Worm (Caenorhabditis elegans) whole organism, young adult: ENCODE results near the gene str-207.

ENCODE experiments used
- C17E4.6 ChIP-seq: fragments of 200-800 bp; sonication (Bioruptor generic); IDR thresholded peaks from 2 replicates; pipeline ENCODE4 v1.3.6; 2022; ENCODE audit warnings: missing genetic modification reagents, missing genetic modification characterization, missing compliant biosample characterization
- D2030.7 ChIP-seq: fragments of 200-800 bp; sonication (Bioruptor generic); IDR thresholded peaks from 2 replicates; pipeline ENCODE4 v1.3.6; 2022; ENCODE audit warnings: missing genetic modification reagents, missing genetic modification characterization, missing compliant biosample characterization
- F52B5.7 ChIP-seq: sonication (generic microtip); optimal IDR thresholded peaks from 2 replicates; lab custom pipeline; 2016; ENCODE audit warnings: mild to moderate bottlenecking, missing genetic modification characterization, missing compliant biosample characterization
- ZK185.1 ChIP-seq: sonication (generic microtip); optimal IDR thresholded peaks from 2 replicates; lab custom pipeline; 2016; ENCODE audit warnings: mild to moderate bottlenecking, missing genetic modification characterization, missing compliant biosample characterization; ENCODE audit not compliant: poor library complexity, severe bottlenecking
- atf-7 ChIP-seq: sonication (generic microtip); optimal IDR thresholded peaks from 2 replicates; lab custom pipeline; 2017; ENCODE audit warnings: mild to moderate bottlenecking, missing genetic modification characterization, missing compliant biosample characterization
- ccch-3 ChIP-seq: fragments of 200-800 bp; sonication (Bioruptor generic); optimal IDR thresholded peaks from 2 replicates; lab custom pipeline; 2018; ENCODE audit warnings: mild to moderate bottlenecking, missing genetic modification characterization, missing compliant biosample characterization
- cebp-1 ChIP-seq, 2 experiments: fragments of 200-800 bp in 1 of 2; sonication (Bioruptor generic) in 1 of 2; sonication (generic microtip) in 1 of 2; IDR thresholded peaks in 1 of 2; optimal IDR thresholded peaks in 1 of 2; 2 replicates each; pipeline versions ENCODE4 v1.3.6 to Lab custom; 2017 to 2022; ENCODE audit warnings: missing compliant biosample characterization in 2 of 2, missing genetic modification characterization in 2 of 2, mild to moderate bottlenecking in 1 of 2, missing genetic modification reagents in 1 of 2, moderate library complexity in 1 of 2
- ceh-79 ChIP-seq: sonication (generic microtip); optimal IDR thresholded peaks from 2 replicates; lab custom pipeline; 2017; ENCODE audit warnings: mild to moderate bottlenecking, missing genetic modification characterization, missing compliant biosample characterization
- ceh-91 ChIP-seq: fragments of 200-800 bp; sonication (Bioruptor generic); IDR thresholded peaks from 2 replicates; pipeline ENCODE4 v1.3.6; 2022; ENCODE audit warnings: missing genetic modification reagents, missing genetic modification characterization, missing compliant biosample characterization
- chd-7 ChIP-seq: sonication (generic microtip); optimal IDR thresholded peaks from 2 replicates; lab custom pipeline; 2016; ENCODE audit warnings: mild to moderate bottlenecking, missing genetic modification characterization, moderate library complexity, missing compliant biosample characterization
- dox-1 ChIP-seq: fragments of 200-800 bp; sonication (Bioruptor generic); IDR thresholded peaks from 2 replicates; pipeline ENCODE4 v1.3.6; 2022; ENCODE audit warnings: missing genetic modification reagents, missing genetic modification characterization, missing compliant biosample characterization
- dpl-1 ChIP-seq: fragments of 150-350 bp; optimal IDR thresholded peaks from 2 replicates; lab custom pipeline; 2014; ENCODE audit warnings: missing biosample characterization, missing genetic modification reagents, missing genetic modification characterization
- him-1 ChIP-seq: sonication (generic microtip); optimal IDR thresholded peaks from 2 replicates; lab custom pipeline; 2016; ENCODE audit warnings: missing genotype, missing genetic modification reagents, missing genetic modification characterization, missing compliant biosample characterization
- hlh-12 ChIP-seq: sonication (generic microtip); optimal IDR thresholded peaks from 2 replicates; lab custom pipeline; 2016; ENCODE audit warnings: missing genetic modification characterization, missing compliant biosample characterization
- hmg-20 ChIP-seq: fragments of 200-800 bp; sonication (Bioruptor generic); IDR thresholded peaks from 2 replicates; pipeline ENCODE4 v1.3.6; 2022; ENCODE audit warnings: missing genetic modification reagents, missing genetic modification characterization, missing compliant biosample characterization
- hrde-1 ChIP-seq: sonication (generic microtip); optimal IDR thresholded peaks from 2 replicates; lab custom pipeline; 2016; ENCODE audit warnings: missing genetic modification characterization, mild to moderate bottlenecking, missing compliant biosample characterization, moderate library complexity, missing genotype, missing genetic modification reagents, borderline replicate concordance
- hsf-1 ChIP-seq: fragments of 200-800 bp; sonication (Bioruptor generic); IDR thresholded peaks from 2 replicates; pipeline ENCODE4 v1.3.6; 2022; ENCODE audit warnings: missing genetic modification reagents, missing genetic modification characterization, missing compliant biosample characterization
- lag-1 ChIP-seq: fragments of 200-800 bp; sonication (Bioruptor generic); IDR thresholded peaks from 2 replicates; pipeline ENCODE4 v1.3.6; 2022; ENCODE audit warnings: missing genetic modification reagents, missing genetic modification characterization, missing compliant biosample characterization
- lin-54 ChIP-seq: fragments of 200-800 bp; sonication (Bioruptor generic); optimal IDR thresholded peaks from 2 replicates; lab custom pipeline; 2018; ENCODE audit warnings: mild to moderate bottlenecking, missing genetic modification characterization, missing compliant biosample characterization
- madf-6 ChIP-seq: fragments of 200-800 bp; sonication (Bioruptor generic); IDR thresholded peaks from 2 replicates; pipeline ENCODE4 v1.3.6; 2022; ENCODE audit warnings: missing genetic modification reagents, missing genetic modification characterization, missing compliant biosample characterization
- madf-8 ChIP-seq: fragments of 200-800 bp; sonication (Bioruptor generic); conservative IDR thresholded peaks from 2 replicates; pipeline ENCODE4 v1.3.6; 2022; ENCODE audit warnings: missing genetic modification reagents, missing genetic modification characterization, missing compliant biosample characterization
- mcd-1 ChIP-seq: fragments of 200-800 bp; sonication (Bioruptor generic); IDR thresholded peaks from 2 replicates; pipeline ENCODE4 v1.3.6; 2022; ENCODE audit warnings: missing genetic modification reagents, missing genetic modification characterization, missing compliant biosample characterization
- mxl-1 ChIP-seq: sonication (generic microtip); optimal IDR thresholded peaks from 2 replicates; lab custom pipeline; 2016; ENCODE audit warnings: missing genetic modification characterization, missing compliant biosample characterization
- nfya-1 ChIP-seq: sonication (generic microtip); optimal IDR thresholded peaks from 2 replicates; lab custom pipeline; 2017; ENCODE audit warnings: antibody characterized with exemption, missing compliant biosample characterization, missing genetic modification characterization, borderline replicate concordance; ENCODE audit not compliant: insufficient read depth
- nfya-2 ChIP-seq: fragments of 200-800 bp; sonication (Bioruptor generic); IDR thresholded peaks from 2 replicates; pipeline ENCODE4 v1.3.6; 2022; ENCODE audit warnings: missing genetic modification reagents, missing genetic modification characterization, missing compliant biosample characterization
- nfyb-1 ChIP-seq: fragments of 200-800 bp; sonication (Bioruptor generic); IDR thresholded peaks from 2 replicates; pipeline ENCODE4 v1.3.6; 2022; ENCODE audit warnings: missing genetic modification reagents, missing genetic modification characterization, missing compliant biosample characterization
- nhr-120 ChIP-seq: fragments of 200-800 bp; sonication (Bioruptor generic); IDR thresholded peaks from 2 replicates; pipeline ENCODE4 v1.3.6; 2022; ENCODE audit warnings: missing genetic modification characterization, missing compliant biosample characterization
- nhr-80 ChIP-seq: sonication (generic microtip); optimal IDR thresholded peaks from 2 replicates; lab custom pipeline; 2016; ENCODE audit warnings: missing genetic modification characterization, missing compliant biosample characterization
- rpc-1 ChIP-seq, 2 experiments: fragments of 150-350 bp in 1 of 2; sonication (generic microtip) in 1 of 2; optimal IDR thresholded peaks; 2 replicates each; lab custom pipeline; 2014 to 2018; ENCODE audit warnings: missing biosample characterization in 1 of 2, missing genetic modification characterization in 1 of 2, missing genetic modification reagents in 1 of 2, missing genotype in 1 of 2
- snpc-1.1 ChIP-seq: sonication (generic microtip); optimal IDR thresholded peaks from 2 replicates; lab custom pipeline; 2017; ENCODE audit warnings: missing genetic modification characterization, mild to moderate bottlenecking, missing compliant biosample characterization, antibody characterized with exemption, moderate library complexity, missing genotype, missing genetic modification reagents; ENCODE audit not compliant: insufficient read depth
- snpc-3.4 ChIP-seq: sonication (generic microtip); optimal IDR thresholded peaks from 2 replicates; lab custom pipeline; 2017; ENCODE audit warnings: missing genetic modification characterization, mild to moderate bottlenecking, missing compliant biosample characterization, antibody characterized with exemption, moderate library complexity, missing genotype, missing genetic modification reagents
- snpc-4 ChIP-seq, 5 experiments: fragments of 150-350 bp in 1 of 5; sonication (generic microtip) in 4 of 5; optimal IDR thresholded peaks; 2 replicates each; lab custom pipeline; 2014 to 2018; ENCODE audit warnings: missing genetic modification characterization in 5 of 5, missing biosample characterization in 3 of 5, antibody characterized with exemption in 2 of 5, mild to moderate bottlenecking in 2 of 5, missing compliant biosample characterization in 2 of 5, missing genotype in 2 of 5, moderate library complexity in 2 of 5, missing genetic modification reagents in 1 of 5
- sptf-2 ChIP-seq: fragments of 200-800 bp; sonication (Bioruptor generic); optimal IDR thresholded peaks from 2 replicates; lab custom pipeline; 2018; ENCODE audit warnings: mild to moderate bottlenecking, missing genetic modification characterization, missing compliant biosample characterization
- zfh-2 ChIP-seq: fragments of 200-800 bp; sonication (Bioruptor generic); conservative IDR thresholded peaks from 2 replicates; pipeline ENCODE4 v1.3.6; 2022; ENCODE audit warnings: missing genetic modification reagents, missing genetic modification characterization, missing compliant biosample characterization
- ztf-22 ChIP-seq: fragments of 200-800 bp; sonication (Bioruptor generic); optimal IDR thresholded peaks from 2 replicates; lab custom pipeline; 2018; ENCODE audit warnings: mild to moderate bottlenecking, missing genetic modification characterization, moderate library complexity, missing compliant biosample characterization
- ztf-3 ChIP-seq: fragments of 200-800 bp; sonication (Bioruptor generic); optimal IDR thresholded peaks from 2 replicates; lab custom pipeline; 2018; ENCODE audit warnings: mild to moderate bottlenecking, missing genetic modification characterization, missing compliant biosample characterization

The str-207 gene

DNA sequence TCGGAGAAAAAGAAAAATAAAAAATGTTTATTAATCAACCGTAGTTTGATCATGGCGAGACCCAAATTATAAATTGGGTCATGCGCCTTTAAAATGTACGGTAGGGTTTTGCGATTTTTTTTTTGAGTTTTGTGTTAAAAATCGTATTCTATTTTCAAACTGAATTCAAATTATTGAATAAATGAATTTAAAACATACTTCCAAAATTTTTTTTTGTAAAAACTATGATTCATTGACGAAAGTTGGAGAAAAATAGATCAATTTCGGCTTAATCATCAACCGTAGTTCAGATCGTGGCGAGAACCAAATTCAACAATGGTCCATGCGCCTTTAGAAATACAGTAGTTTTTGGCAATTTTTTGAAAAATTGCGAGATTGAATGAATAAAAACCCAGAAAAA is 12.1 kb downstream of the str-207 start (continued):
- TF ChIP-seq nhr-120 (GFP tag; lab: Robert Waterston, UW) (no peak), hsf-1 (GFP tag; lab: Robert Waterston, UW) (no peak), snpc-1.1 (no peak), lag-1 (GFP tag; lab: Robert Waterston, UW) (no peak), madf-6 (GFP tag; lab: Robert Waterston, UW) (peak; percentile 95), snpc-3.4 (peak; percentile 6), dox-1 (GFP tag; lab: Robert Waterston, UW) (no peak), dpl-1 (GFP tag; lab: Kevin White, UChicago) (peak; percentile 9), mxl-1 (tag; lab: Kevin White, UChicago) (no peak), D2030.7 (GFP tag; lab: Robert Waterston, UW) (peak; percentile 78), lin-54 (GFP tag; lab: Kevin White, UChicago) (peak; percentile 75), ceh-91 (GFP tag; lab: Robert Waterston, UW) (peak; percentile 60), zfh-2 (GFP tag; lab: Robert Waterston, UW) (no peak), sptf-2 (GFP tag; lab: Kevin White, UChicago) (no peak), hmg-20 (GFP tag; lab: Robert Waterston, UW) (no peak)
- TF ChIP-seq, all 124 proteins: peak for 13

DNA sequence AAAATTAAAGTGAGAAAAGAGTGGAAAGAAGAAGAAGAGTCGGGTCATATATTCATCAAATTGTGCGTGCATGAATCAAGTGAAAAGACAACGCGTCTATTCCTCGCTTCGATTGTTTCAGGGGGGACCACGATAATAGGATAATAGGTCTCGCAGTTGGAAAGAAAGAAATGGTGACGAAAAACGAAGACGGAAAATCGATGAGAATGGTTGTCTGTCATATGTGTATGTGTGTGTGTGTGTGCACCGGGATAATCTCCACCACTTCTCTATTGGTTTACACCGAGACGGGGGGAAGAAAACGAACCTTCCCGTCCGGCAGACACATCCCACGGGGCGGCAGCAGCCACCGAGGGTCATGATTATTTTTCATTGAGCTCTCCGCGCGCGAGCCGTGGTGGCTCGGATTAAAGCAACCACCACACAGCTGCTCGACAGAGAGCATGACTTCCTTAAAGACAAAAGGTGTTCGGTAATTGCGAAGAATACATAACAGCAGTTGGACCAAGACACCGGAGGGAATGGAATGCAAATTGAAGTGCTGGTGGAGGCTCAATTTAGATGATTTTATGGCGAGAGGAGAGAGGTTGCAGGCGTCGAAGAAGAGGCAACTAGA is 12.6 kb downstream of the str-207 start:
- TF ChIP-seq hrde-1 (tag; lab: Kevin White, UChicago) (no peak), ceh-79 (tag; lab: Kevin White, UChicago) (no peak), ccch-3 (GFP tag; lab: Kevin White, UChicago) (no peak), snpc-3.4 (no peak), chd-7 (peak; percentile 20), nfya-2 (GFP tag; lab: Robert Waterston, UW) (no peak), nfyb-1 (GFP tag; lab: Robert Waterston, UW) (0 out of 2 replicates have a peak, but pooled peaks have one; percentile 25), him-1 (tag; lab: Kevin White, UChicago) (no peak), rpc-1 (optimal IDR thresholded peaks at IDR 0.05; lab: Kevin White, UChicago) (no peak), rpc-1 (tag; optimal IDR thresholded peaks at IDR 0.05; lab: Kevin White, UChicago) (no peak)

DNA sequence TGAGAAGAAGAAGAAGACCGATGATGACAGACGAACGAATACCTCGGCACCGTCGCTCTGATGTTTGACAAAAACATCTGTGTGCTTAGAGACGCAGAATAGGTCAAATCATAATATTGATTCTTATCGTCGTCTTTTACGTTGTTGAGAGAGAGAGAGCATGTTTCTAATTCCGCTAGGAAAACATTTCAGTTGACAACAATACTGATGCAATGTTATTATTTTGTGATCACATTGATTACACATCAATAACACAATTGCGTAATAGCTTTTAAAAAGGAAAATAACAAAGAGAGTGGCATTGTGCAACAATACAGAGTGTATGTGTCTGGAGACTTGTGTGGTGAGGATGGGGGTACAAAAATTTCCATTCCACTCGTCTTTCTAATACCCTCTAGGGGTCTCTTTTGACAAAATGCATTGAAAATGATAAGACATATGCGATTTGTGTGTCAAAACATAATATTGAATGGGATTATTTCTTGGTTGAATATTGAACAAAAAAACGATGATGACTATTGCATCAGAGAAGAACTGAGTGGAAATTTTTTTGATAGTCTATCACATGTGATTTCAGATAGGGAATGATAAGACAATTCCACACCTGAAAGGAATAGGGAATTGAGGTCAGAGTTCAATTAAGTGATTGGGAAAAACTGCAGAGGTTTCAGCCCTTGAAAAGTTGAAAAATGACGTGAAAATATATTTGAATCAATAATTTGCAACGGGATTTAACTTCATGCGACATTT is 13.3 kb downstream of the str-207 start:
- TF ChIP-seq cebp-1 (GFP tag; IDR thresholded peaks at IDR 0.05; lab: Robert Waterston, UW) (peak; percentile 37; the same call in 1 of the 2 replicates), cebp-1 (tag; optimal IDR thresholded peaks at IDR 0.05; lab: Kevin White, UChicago) (peak; percentile 48), nhr-80 (tag; lab: Kevin White, UChicago) (peak; percentile 53), atf-7 (no peak)

DNA sequence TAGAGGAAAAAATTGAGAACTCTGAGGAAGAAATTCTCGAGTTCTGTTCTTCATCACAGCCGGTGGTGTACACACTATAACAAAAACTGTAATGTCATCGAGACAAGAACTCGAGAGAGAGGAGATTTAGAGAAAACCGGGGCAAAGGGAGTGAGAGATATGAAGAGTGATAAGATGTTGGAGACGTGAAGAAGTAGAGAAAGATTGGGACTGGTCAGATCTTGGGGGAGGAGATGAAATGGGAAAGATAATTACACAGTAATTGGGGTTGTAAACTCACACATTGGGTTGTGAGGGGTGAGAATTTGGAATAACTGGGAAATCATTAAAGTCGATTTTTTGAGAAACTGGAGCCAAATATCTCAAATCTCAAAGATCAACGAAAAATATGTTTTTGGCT is 14.3 kb downstream of the str-207 start:
- TF ChIP-seq nfyb-1 (GFP tag; lab: Robert Waterston, UW) (no peak), F52B5.7 (tag; lab: Kevin White, UChicago) (no peak), atf-7 (no peak), C17E4.6 (GFP tag; lab: Robert Waterston, UW) (no peak), ztf-22 (GFP tag; lab: Kevin White, UChicago) (no peak), ZK185.1 (no peak), D2030.7 (GFP tag; lab: Robert Waterston, UW) (no peak), hlh-12 (no peak), zfh-2 (GFP tag; lab: Robert Waterston, UW) (no peak), rpc-1 (optimal IDR thresholded peaks at IDR 0.05; lab: Kevin White, UChicago) (no peak), rpc-1 (tag; optimal IDR thresholded peaks at IDR 0.05; lab: Kevin White, UChicago) (no peak), mcd-1 (GFP tag; lab: Robert Waterston, UW) (no peak), madf-8 (no peak), ztf-3 (GFP tag; lab: Kevin White, UChicago) (no peak), snpc-4 (GFP tag; optimal IDR thresholded peaks at IDR 0.05; lab: Kevin White, UChicago) (no peak), snpc-4 (tag; optimal IDR thresholded peaks at IDR 0.05; lab: Kevin White, UChicago) (no peak), nhr-80 (tag; lab: Kevin White, UChicago) (no peak), hsf-1 (GFP tag; lab: Robert Waterston, UW) (no peak), nfya-1 (tag; lab: Kevin White, UChicago) (no peak)
